Fruit fly (Drosophila melanogaster): ENCODE results near the gene inaF-A.

Gene inaF-A

dm6 chrX:11715263-11715659 is 18.4 kb downstream of the inaF-A start, which contains the start of gene Amun (continued):
- TF ChIP-seq CG10209 (GFP tag; optimal IDR thresholded peaks at IDR 0.05) (no peak), danr (GFP tag; IDR thresholded peaks at IDR 0.05) (0 out of 2 replicates have a peak, but pooled peaks have one; percentile 22), CG4282 (GFP tag; optimal IDR thresholded peaks at IDR 0.05) (no peak), lilli (GFP tag; optimal IDR thresholded peaks at IDR 0.05) (peak; percentile 51), CG6765 (GFP tag; optimal IDR thresholded peaks at IDR 0.05) (no peak), MTF-1 (GFP tag; optimal IDR thresholded peaks at IDR 0.05; ENCODE audit: borderline replicate concordance) (no peak), Rfx (GFP tag; IDR thresholded peaks at IDR 0.05) (peak; percentile 73), vvl (GFP tag; IDR thresholded peaks at IDR 0.05) (peak; percentile 14; the same call in 1 of the 2 replicates), ato (GFP tag; IDR thresholded peaks at IDR 0.05; ENCODE audit: partially characterized antibody) (no peak), Scr (GFP tag; IDR thresholded peaks at IDR 0.05; ENCODE audit: partially characterized antibody) (no peak), rib (GFP tag; IDR thresholded peaks at IDR 0.05) (no peak), luna (GFP tag; optimal IDR thresholded peaks at IDR 0.05) (no peak), btn (GFP tag; optimal IDR thresholded peaks at IDR 0.05) (no peak), slp2 (GFP tag; optimal IDR thresholded peaks at IDR 0.05) (peak; percentile 12), maf-S (GFP tag; optimal IDR thresholded peaks at IDR 0.05) (no peak), Hr3 (GFP tag; optimal IDR thresholded peaks at IDR 0.05) (no peak), CG7556 (GFP tag; optimal IDR thresholded peaks at IDR 0.05) (no peak), CG31224 (GFP tag; IDR thresholded peaks at IDR 0.05) (peak; percentile 31; the same call in 1 of the 2 replicates), CG3163 (GFP tag; optimal IDR thresholded peaks at IDR 0.05) (no peak), CG17568 (GFP tag; optimal IDR thresholded peaks at IDR 0.05) (no peak), CG3281 (GFP tag; optimal IDR thresholded peaks at IDR 0.05) (peak; percentile 36), CG1233 (GFP tag; optimal IDR thresholded peaks at IDR 0.05) (no peak), NFAT (GFP tag; IDR thresholded peaks at IDR 0.05) (peak; percentile 72), CG4328 (GFP tag; optimal IDR thresholded peaks at IDR 0.05) (no peak), CG2202 (tag; optimal IDR thresholded peaks at IDR 0.05) (no peak), CG10959 (GFP tag; IDR thresholded peaks at IDR 0.05) (no peak), Fer2 (tag; optimal IDR thresholded peaks at IDR 0.05) (no peak), Dbx (GFP tag; IDR thresholded peaks at IDR 0.05) (peak; percentile 7; the same call in 1 of the 3 replicates), Myb (GFP tag; optimal IDR thresholded peaks at IDR 0.05) (no peak), CG10462 (GFP tag; optimal IDR thresholded peaks at IDR 0.05) (no peak), phol (tag; optimal IDR thresholded peaks at IDR 0.05) (no peak), kay (GFP tag; optimal IDR thresholded peaks at IDR 0.05) (no peak), ranshi (GFP tag; IDR thresholded peaks at IDR 0.05) (peak; percentile 21; the same call in 1 of the 2 replicates), gcm2 (GFP tag; optimal IDR thresholded peaks at IDR 0.05) (no peak), CG1792 (GFP tag; optimal IDR thresholded peaks at IDR 0.05) (no peak), CG30431 (GFP tag; optimal IDR thresholded peaks at IDR 0.05) (no peak)

- TF ChIP-seq CG13894 (tag; optimal IDR thresholded peaks at IDR 0.05), result peak; percentile 60
- peak; percentile 9 for TF ChIP-seq Hsf (GFP tag; optimal IDR thresholded peaks at IDR 0.05)
- TF ChIP-seq lov (optimal IDR thresholded peaks at IDR 0.05), result no peak
- TF ChIP-seq lov (GFP tag; IDR thresholded peaks at IDR 0.05), result peak; percentile 60; the same call in 2 of the 3 replicates
- peak; percentile 44 for TF ChIP-seq CG1792 (GFP tag; optimal IDR thresholded peaks at IDR 0.05)
- no peak for TF ChIP-seq Tbp (GFP tag; optimal IDR thresholded peaks at IDR 0.05)
- peak; percentile 46 for TF ChIP-seq emc (GFP tag; optimal IDR thresholded peaks at IDR 0.05)
- no peak for TF ChIP-seq CG17612 (GFP tag; IDR thresholded peaks at IDR 0.05)
- peak; percentile 78 for TF ChIP-seq CG11398 (GFP tag; optimal IDR thresholded peaks at IDR 0.05)
- TF ChIP-seq sisA (GFP tag; IDR thresholded peaks at IDR 0.05), result peak; percentile 73
- peak; percentile 27 for TF ChIP-seq CG14710 (tag; optimal IDR thresholded peaks at IDR 0.05)
- peak; percentile 31 for TF ChIP-seq CG34376 (GFP tag; optimal IDR thresholded peaks at IDR 0.05)
- peak; percentile 14 for TF ChIP-seq vfl (GFP tag; optimal IDR thresholded peaks at IDR 0.05)
- TF ChIP-seq Mad (GFP tag; optimal IDR thresholded peaks at IDR 0.05), result peak; percentile 54
- TF ChIP-seq dysf (GFP tag; IDR thresholded peaks at IDR 0.05), result peak; percentile 82
- peak; percentile 97 for TF ChIP-seq Med (GFP tag)
- TF ChIP-seq dan (GFP tag; IDR thresholded peaks at IDR 0.05), result no peak
- peak; percentile 21; the same call in 1 of the 2 replicates for TF ChIP-seq Dref (GFP tag; IDR thresholded peaks at IDR 0.05)
These were observed 19.0 kb downstream of the inaF-A start for dm6 chrX:11714529-11715262.

Data from whole organism, embryonic.